Worm (Caenorhabditis elegans) whole organism, late embryonic: ENCODE measurements around the gene C29E4.11.
"Not testable (repeated sequence)": the region's sequence is repeated elsewhere in the genome, so short reads cannot be mapped to it uniquely, and the experiment has no call there.

ENCODE experiments used
- F13H6.1 ChIP-seq: sonication (generic microtip); optimal IDR thresholded peaks from 2 replicates; lab custom pipeline; 2016; ENCODE audit warnings: missing genetic modification characterization, missing compliant biosample characterization
- K02D7.2 ChIP-seq: sonication (generic microtip); optimal IDR thresholded peaks from 2 replicates; lab custom pipeline; 2017; ENCODE audit warnings: mild to moderate bottlenecking, missing genetic modification characterization, missing compliant biosample characterization
- K09A11.1 ChIP-seq: sonication (generic microtip); optimal IDR thresholded peaks from 2 replicates; lab custom pipeline; 2017; ENCODE audit warnings: antibody characterized with exemption, mild to moderate bottlenecking, missing genetic modification characterization, missing compliant biosample characterization; ENCODE audit not compliant: insufficient read depth
- ama-1 ChIP-seq: fragments of 150-350 bp; optimal IDR thresholded peaks from 2 replicates; lab custom pipeline; 2014
- ceh-18 ChIP-seq: sonication (generic microtip); optimal IDR thresholded peaks from 2 replicates; lab custom pipeline; 2016; ENCODE audit warnings: missing genetic modification characterization, missing compliant biosample characterization
- ceh-30 ChIP-seq: fragments of 150-350 bp; optimal IDR thresholded peaks from 2 replicates; lab custom pipeline; 2014; ENCODE audit warnings: missing biosample characterization, missing genetic modification characterization
- ceh-31 ChIP-seq: sonication (generic microtip); optimal IDR thresholded peaks from 2 replicates; lab custom pipeline; 2016; ENCODE audit warnings: missing genetic modification characterization, missing compliant biosample characterization
- ceh-34 ChIP-seq: sonication (generic microtip); optimal IDR thresholded peaks from 2 replicates; lab custom pipeline; 2016; ENCODE audit warnings: mild to moderate bottlenecking, missing genetic modification characterization, missing compliant biosample characterization
- ceh-6 ChIP-seq: fragments of 200-800 bp; sonication (Bioruptor generic); optimal IDR thresholded peaks from 2 replicates; lab custom pipeline; 2018; ENCODE audit warnings: mild to moderate bottlenecking, missing genetic modification characterization, missing compliant biosample characterization
- ceh-9 ChIP-seq: sonication (generic microtip); optimal IDR thresholded peaks from 2 replicates; lab custom pipeline; 2016; ENCODE audit warnings: mild to moderate bottlenecking, missing genetic modification characterization, inconsistent platforms, missing compliant biosample characterization
- elt-4 ChIP-seq: sonication (generic microtip); optimal IDR thresholded peaks from 2 replicates; lab custom pipeline; 2016; ENCODE audit warnings: missing genetic modification characterization, missing compliant biosample characterization
- eyg-1 ChIP-seq: sonication (generic microtip); optimal IDR thresholded peaks from 2 replicates; lab custom pipeline; 2016; ENCODE audit warnings: missing genotype, missing genetic modification characterization, missing compliant biosample characterization
- fax-1 ChIP-seq: sonication (generic microtip); optimal IDR thresholded peaks from 2 replicates; lab custom pipeline; 2016; ENCODE audit warnings: missing genotype, missing genetic modification characterization, missing compliant biosample characterization
- gmeb-2 ChIP-seq: sonication (generic microtip); optimal IDR thresholded peaks from 2 replicates; lab custom pipeline; 2016; ENCODE audit warnings: missing genetic modification characterization, inconsistent platforms, missing compliant biosample characterization
- hlh-15 ChIP-seq: sonication (generic microtip); optimal IDR thresholded peaks from 2 replicates; lab custom pipeline; 2016; ENCODE audit warnings: missing genetic modification characterization, missing compliant biosample characterization
- hlh-6 ChIP-seq: sonication (generic microtip); optimal IDR thresholded peaks from 2 replicates; lab custom pipeline; 2016; ENCODE audit warnings: missing genotype, missing genetic modification characterization, missing compliant biosample characterization
- lin-11 ChIP-seq: fragments of 200-800 bp; sonication (Bioruptor generic); optimal IDR thresholded peaks from 2 replicates; lab custom pipeline; 2018; ENCODE audit warnings: mild to moderate bottlenecking, missing genetic modification characterization, missing compliant biosample characterization
- madf-2 ChIP-seq: sonication (generic microtip); optimal IDR thresholded peaks from 2 replicates; lab custom pipeline; 2017; ENCODE audit warnings: missing genetic modification characterization, missing compliant biosample characterization
- mec-3 ChIP-seq: sonication (generic microtip); optimal IDR thresholded peaks from 2 replicates; lab custom pipeline; 2016; ENCODE audit warnings: borderline replicate concordance, missing genetic modification characterization, missing compliant biosample characterization
- nfya-1 ChIP-seq: sonication (generic microtip); optimal IDR thresholded peaks from 2 replicates; lab custom pipeline; 2017; ENCODE audit warnings: missing genetic modification characterization, mild to moderate bottlenecking, missing compliant biosample characterization, antibody characterized with exemption, moderate library complexity
- pat-9 ChIP-seq: fragments of 200-800 bp; sonication (Bioruptor generic); optimal IDR thresholded peaks from 2 replicates; lab custom pipeline; 2018; ENCODE audit warnings: mild to moderate bottlenecking, missing genetic modification characterization, moderate library complexity, missing compliant biosample characterization
- pha-2 ChIP-seq: sonication (generic microtip); optimal IDR thresholded peaks from 2 replicates; lab custom pipeline; 2017; ENCODE audit warnings: mild to moderate bottlenecking, missing genetic modification characterization, missing compliant biosample characterization
- pqm-1 ChIP-seq: sonication (generic microtip); optimal IDR thresholded peaks from 2 replicates; lab custom pipeline; 2016; ENCODE audit warnings: missing genetic modification characterization, missing compliant biosample characterization
- pros-1 ChIP-seq: fragments of 150-350 bp; optimal IDR thresholded peaks from 2 replicates; lab custom pipeline; 2014; ENCODE audit warnings: missing biosample characterization, missing genetic modification reagents, missing genetic modification characterization
- ref-2 ChIP-seq: sonication (generic microtip); optimal IDR thresholded peaks from 2 replicates; lab custom pipeline; 2016; ENCODE audit warnings: missing genetic modification characterization, missing compliant biosample characterization
- rnt-1 ChIP-seq: sonication (generic microtip); optimal IDR thresholded peaks from 2 replicates; lab custom pipeline; 2016; ENCODE audit warnings: missing genetic modification characterization, missing compliant biosample characterization
- sox-2 ChIP-seq: fragments of 200-800 bp; sonication (Bioruptor generic); IDR thresholded peaks from 2 replicates; pipeline ENCODE4 v1.3.6; 2022; ENCODE audit warnings: missing genetic modification reagents, missing genetic modification characterization, missing compliant biosample characterization
- syd-9 ChIP-seq: sonication (generic microtip); optimal IDR thresholded peaks from 2 replicates; lab custom pipeline; 2016; ENCODE audit warnings: mild to moderate bottlenecking, missing genetic modification characterization, moderate library complexity, missing compliant biosample characterization
- tbx-2 ChIP-seq: sonication (generic microtip); optimal IDR thresholded peaks from 2 replicates; lab custom pipeline; 2016; ENCODE audit warnings: missing genetic modification characterization, missing compliant biosample characterization
- unc-42 ChIP-seq: sonication (generic microtip); optimal IDR thresholded peaks from 2 replicates; lab custom pipeline; 2016; ENCODE audit warnings: missing genotype, missing genetic modification characterization, missing compliant biosample characterization
- unc-86 ChIP-seq: sonication (generic microtip); optimal IDR thresholded peaks from 2 replicates; lab custom pipeline; 2016; ENCODE audit warnings: missing genetic modification characterization, missing compliant biosample characterization
- ztf-16 ChIP-seq: sonication (generic microtip); optimal IDR thresholded peaks from 2 replicates; lab custom pipeline; 2017; ENCODE audit warnings: missing genetic modification characterization, missing compliant biosample characterization

Gene C29E4.11

DNA sequence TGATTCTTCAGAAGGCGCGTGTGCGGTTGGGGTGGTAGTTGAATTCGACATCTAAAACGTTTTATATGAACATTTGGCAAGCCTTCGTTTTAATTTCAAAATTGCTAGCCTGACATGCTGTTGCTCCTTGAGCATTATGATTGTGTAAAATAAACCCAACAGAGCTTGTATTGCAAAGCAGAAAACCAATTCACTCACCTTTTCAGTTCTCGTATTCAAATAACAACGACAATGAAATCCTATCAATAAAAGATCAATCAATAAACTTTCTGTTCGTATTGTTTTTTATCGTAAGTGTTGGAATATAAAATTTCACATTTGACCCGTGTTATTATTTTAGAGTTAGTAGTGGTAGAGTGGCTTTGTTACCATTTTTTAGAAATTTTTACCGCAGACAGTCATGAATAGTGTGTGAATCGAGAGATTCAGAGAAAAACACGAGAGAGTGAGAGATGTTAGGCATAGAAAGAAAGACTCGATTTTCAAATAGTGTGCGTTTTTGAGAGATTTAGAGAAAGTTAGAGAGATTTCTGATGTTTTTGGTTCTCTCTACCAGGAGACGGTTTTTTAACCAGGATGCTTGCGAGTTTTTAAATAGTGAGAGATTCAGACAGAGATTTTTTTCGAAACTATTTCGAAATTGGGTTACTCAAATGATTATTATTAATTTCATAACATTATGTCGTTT is 1.2 kb upstream of the C29E4.11 start, which contains the start of gene F54H12.10:
Gene F54H12.10, minus strand, starts transcription at position 51 of the 688 bp plus-strand sequence.
- TF ChIP-seq K09A11.1, ceh-30, hlh-6 (tag; lab: Kevin White, UChicago): not testable (repeated sequence)
- TF ChIP-seq, all 69 proteins: peak for 0; not testable (repeated sequence) for 69

DNA sequence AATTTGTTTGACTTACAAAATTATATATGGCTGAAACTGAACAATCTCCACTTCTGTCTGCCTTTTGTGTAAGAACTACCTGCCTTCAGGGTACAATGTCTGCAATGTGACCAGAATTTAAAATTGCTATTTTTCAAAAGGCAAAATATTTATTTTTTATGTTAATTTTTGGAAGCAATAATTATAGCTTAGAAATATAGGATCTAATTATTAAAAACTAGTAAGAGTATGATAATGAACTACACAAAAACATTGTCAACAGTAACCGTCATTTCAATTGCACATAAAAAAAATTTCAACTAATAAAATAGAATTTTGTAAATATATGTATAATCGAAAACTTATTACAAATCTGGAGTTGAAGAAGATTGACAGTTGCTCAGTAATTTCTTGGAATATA is 949 bp downstream of the C29E4.11 start, which contains the start of gene C29E4.9:
Gene C29E4.9, minus strand, starts transcription at position 101 of the 400 bp plus-strand sequence.
- TF ChIP-seq gmeb-2 (tag; lab: Kevin White, UChicago): no peak
- TF ChIP-seq lin-11 (tag; lab: Kevin White, UChicago): no peak
- TF ChIP-seq unc-86 (tag; lab: Kevin White, UChicago): no peak
- no peak for TF ChIP-seq mec-3 (tag; lab: Kevin White, UChicago)
- TF ChIP-seq tbx-2 (tag; lab: Kevin White, UChicago): no peak

DNA sequence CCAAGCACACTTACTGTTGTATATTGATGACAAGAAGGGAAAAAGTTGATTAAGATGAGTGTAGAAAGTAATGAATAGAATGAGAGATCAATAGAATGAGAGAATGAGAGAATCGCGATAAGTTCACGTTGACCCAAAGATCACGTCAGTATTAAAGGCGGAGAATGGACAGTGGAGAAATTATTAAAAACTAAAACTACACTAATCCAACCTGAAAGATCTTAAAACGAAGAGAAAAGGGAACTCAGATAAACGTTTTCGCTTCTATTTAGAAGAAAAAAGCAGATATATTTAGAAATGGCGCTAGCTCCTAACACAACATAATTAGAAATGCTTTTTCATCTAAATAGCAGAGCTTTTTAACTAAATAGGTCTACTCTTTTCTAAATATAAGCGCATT is 4.7 kb downstream of the C29E4.11 start, which contains the start of gene let-754:
Gene let-754, minus strand, starts transcription at position 101 of the 400 bp plus-strand sequence.
- TF ChIP-seq K02D7.2 (no peak), tbx-2 (tag; lab: Kevin White, UChicago) (no peak), lin-11 (tag; lab: Kevin White, UChicago) (no peak), pqm-1 (tag; lab: Kevin White, UChicago) (no peak), pat-9 (no peak), unc-42 (tag; lab: Kevin White, UChicago) (no peak), ceh-18 (no peak), elt-4 (tag; lab: Kevin White, UChicago) (no peak), ceh-34 (tag; lab: Kevin White, UChicago) (no peak), fax-1 (tag; lab: Kevin White, UChicago) (no peak)
- TF ChIP-seq, all 69 proteins: peak for 0

DNA sequence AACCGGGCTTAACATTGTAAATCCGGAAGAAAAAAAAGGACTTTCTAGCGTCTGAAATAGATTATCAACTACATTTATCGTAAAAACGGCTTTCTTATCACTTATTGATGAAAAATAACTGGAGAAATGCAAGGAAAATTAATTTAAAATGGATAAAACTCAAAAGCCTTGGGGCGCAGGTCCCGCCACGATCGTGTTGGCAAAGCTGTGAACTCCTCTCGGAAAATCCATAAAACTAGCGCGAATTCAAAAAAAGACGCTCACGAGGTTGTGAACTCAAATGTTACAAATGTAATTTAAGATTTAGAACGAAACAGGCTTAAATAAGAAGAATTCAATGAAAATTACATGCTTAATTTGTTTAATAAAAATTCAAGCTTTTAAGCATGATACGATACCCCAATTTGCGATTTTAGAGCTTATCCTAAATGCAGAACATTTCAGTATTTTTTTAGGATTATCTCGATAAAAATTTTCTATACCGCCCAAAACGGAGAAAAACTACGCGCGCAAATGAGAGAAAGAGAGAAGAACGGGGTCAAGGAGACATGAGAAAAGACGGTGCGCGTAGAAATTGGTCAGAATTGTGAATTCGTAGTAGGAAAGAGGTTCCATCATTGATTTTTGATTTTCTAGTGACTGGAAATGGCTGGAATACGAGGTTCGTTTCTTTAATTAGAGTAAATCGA is 5.7 kb downstream of the C29E4.11 start, which contains the start of gene C29E4.15:
Gene C29E4.15, plus strand, starts transcription at position 547 of the 689 bp plus-strand sequence.
- TF ChIP-seq syd-9 (no peak), unc-42 (tag; lab: Kevin White, UChicago) (peak; percentile 19)
- TF ChIP-seq, all 69 proteins: peak for 1

DNA sequence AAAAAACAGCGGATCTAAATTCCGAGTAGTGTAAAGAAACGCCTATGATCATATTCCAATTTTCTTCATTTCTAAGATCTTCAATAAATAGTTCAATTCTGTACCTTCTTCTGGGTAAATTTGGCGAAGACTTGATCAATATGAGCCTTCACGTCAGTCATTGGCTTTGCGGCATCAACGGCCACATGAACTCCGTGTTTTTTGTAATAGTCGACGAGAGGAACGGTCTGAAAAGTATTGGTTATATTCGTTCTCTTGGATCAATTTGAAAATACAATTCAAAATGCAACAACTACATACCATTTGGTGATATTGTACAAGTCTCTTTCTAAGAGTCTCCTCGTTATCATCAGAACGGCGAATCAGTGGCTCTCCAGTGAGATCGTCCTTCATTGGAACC is 7.5 kb downstream of the C29E4.11 start:
- TF ChIP-seq pha-2 (tag; lab: Kevin White, UChicago) (no peak), F13H6.1 (tag; lab: Kevin White, UChicago) (no peak), madf-2 (tag; lab: Kevin White, UChicago) (no peak), pros-1 (no peak), ceh-6 (GFP tag; lab: Kevin White, UChicago) (no peak), pqm-1 (tag; lab: Kevin White, UChicago) (no peak), rnt-1 (tag; lab: Kevin White, UChicago) (no peak), tbx-2 (tag; lab: Kevin White, UChicago) (no peak), lin-11 (tag; lab: Kevin White, UChicago) (no peak), hlh-6 (tag; lab: Kevin White, UChicago) (no peak), K02D7.2 (no peak), ceh-9 (tag; lab: Kevin White, UChicago) (no peak), ceh-18 (no peak), sox-2 (no peak), ref-2 (no peak), eyg-1 (no peak), pat-9 (no peak), unc-86 (tag; lab: Kevin White, UChicago) (no peak), ceh-34 (tag; lab: Kevin White, UChicago) (no peak)

DNA sequence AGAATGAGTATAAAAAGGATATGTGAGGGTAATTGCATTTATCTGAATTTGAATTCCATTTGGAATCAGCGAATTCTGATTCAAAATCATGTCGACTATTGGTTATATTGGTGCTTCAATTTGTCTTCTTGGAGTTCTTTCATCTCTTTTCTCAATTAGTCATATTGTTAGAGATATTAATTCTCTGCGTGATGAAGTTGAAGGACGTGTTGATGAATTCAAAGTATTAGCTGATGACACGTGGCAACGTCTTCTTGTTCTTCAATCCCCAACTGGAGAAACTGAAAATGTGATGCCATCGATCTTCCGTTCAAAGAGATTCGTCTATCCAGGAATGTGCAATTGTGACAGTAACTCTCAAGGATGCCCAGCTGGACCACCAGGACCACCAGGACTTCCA is 9.1 kb downstream of the C29E4.11 start, which contains the start of gene col-90:
Gene col-90, plus strand, starts transcription at position 37 of the 400 bp plus-strand sequence.
- TF ChIP-seq ceh-31: no peak
- TF ChIP-seq unc-42 (tag; lab: Kevin White, UChicago): no peak
- no peak for TF ChIP-seq pros-1
- TF ChIP-seq ztf-16 (tag; lab: Kevin White, UChicago): no peak
- no peak for TF ChIP-seq ceh-34 (tag; lab: Kevin White, UChicago)
- no peak for TF ChIP-seq nfya-1 (tag; lab: Kevin White, UChicago)
- no peak for TF ChIP-seq tbx-2 (tag; lab: Kevin White, UChicago)
- TF ChIP-seq mec-3 (tag; lab: Kevin White, UChicago): no peak
- TF ChIP-seq syd-9: no peak
- TF ChIP-seq ama-1: no peak
- TF ChIP-seq hlh-15 (tag; lab: Kevin White, UChicago): no peak
